Worm (Caenorhabditis elegans): ENCODE data around the gene srlf-7.

- TF ChIP-seq skn-1 (tag; optimal IDR thresholded peaks at IDR 0.05): no peak
- no peak for TF ChIP-seq lin-15B (tag; optimal IDR thresholded peaks at IDR 0.05)
These were observed 20.9 kb upstream of the srlf-7 start, which contains the start of gene skr-16 for ce11 chrIV:7167983-7168760.

All from whole organism, L3 larva.